Worm (Caenorhabditis elegans) whole organism, late embryonic: ENCODE data around the gene C06E4.6.

Experiments
- C38D4.7 ChIP-seq: fragments of 200-800 bp; sonication (Bioruptor generic); optimal IDR thresholded peaks from 2 replicates; lab custom pipeline; 2018; ENCODE audit warnings: mild to moderate bottlenecking, missing genetic modification characterization, moderate library complexity, missing compliant biosample characterization
- F13H6.1 ChIP-seq: sonication (generic microtip); optimal IDR thresholded peaks from 2 replicates; lab custom pipeline; 2016; ENCODE audit warnings: missing genetic modification characterization, missing compliant biosample characterization
- K09A11.1 ChIP-seq: sonication (generic microtip); optimal IDR thresholded peaks from 2 replicates; lab custom pipeline; 2017; ENCODE audit warnings: antibody characterized with exemption, mild to moderate bottlenecking, missing genetic modification characterization, missing compliant biosample characterization; ENCODE audit not compliant: insufficient read depth
- Y22D7AL.16 ChIP-seq: sonication (generic microtip); optimal IDR thresholded peaks from 2 replicates; lab custom pipeline; 2016; ENCODE audit warnings: missing genetic modification characterization, missing compliant biosample characterization
- ama-1 ChIP-seq: fragments of 150-350 bp; optimal IDR thresholded peaks from 2 replicates; lab custom pipeline; 2014
- ceh-19 ChIP-seq: fragments of 200-800 bp; sonication (Bioruptor generic); optimal IDR thresholded peaks from 2 replicates; lab custom pipeline; 2018; ENCODE audit warnings: mild to moderate bottlenecking, missing genetic modification characterization, missing compliant biosample characterization
- ceh-2 ChIP-seq: sonication (generic microtip); optimal IDR thresholded peaks from 2 replicates; lab custom pipeline; 2016; ENCODE audit warnings: missing genotype, missing genetic modification characterization, missing compliant biosample characterization
- ceh-22 ChIP-seq: sonication (generic microtip); optimal IDR thresholded peaks from 2 replicates; lab custom pipeline; 2017; ENCODE audit warnings: missing biosample characterization, missing genetic modification characterization
- ceh-30 ChIP-seq: fragments of 150-350 bp; optimal IDR thresholded peaks from 2 replicates; lab custom pipeline; 2014; ENCODE audit warnings: missing biosample characterization, missing genetic modification characterization
- ceh-6 ChIP-seq: fragments of 200-800 bp; sonication (Bioruptor generic); optimal IDR thresholded peaks from 2 replicates; lab custom pipeline; 2018; ENCODE audit warnings: mild to moderate bottlenecking, missing genetic modification characterization, missing compliant biosample characterization
- ceh-9 ChIP-seq: sonication (generic microtip); optimal IDR thresholded peaks from 2 replicates; lab custom pipeline; 2016; ENCODE audit warnings: mild to moderate bottlenecking, missing genetic modification characterization, inconsistent platforms, missing compliant biosample characterization
- dve-1 ChIP-seq: sonication (generic microtip); optimal IDR thresholded peaks from 2 replicates; lab custom pipeline; 2017; ENCODE audit warnings: antibody characterized with exemption, mild to moderate bottlenecking, missing genetic modification characterization, missing compliant biosample characterization
- elt-2 ChIP-seq: sonication (generic microtip); optimal IDR thresholded peaks from 2 replicates; lab custom pipeline; 2016; ENCODE audit warnings: missing genetic modification reagents, missing genetic modification characterization, missing compliant biosample characterization
- ets-4 ChIP-seq: sonication (generic microtip); optimal IDR thresholded peaks from 2 replicates; lab custom pipeline; 2016; ENCODE audit warnings: missing genetic modification characterization, missing compliant biosample characterization
- eyg-1 ChIP-seq: sonication (generic microtip); optimal IDR thresholded peaks from 2 replicates; lab custom pipeline; 2016; ENCODE audit warnings: missing genotype, missing genetic modification characterization, missing compliant biosample characterization
- fax-1 ChIP-seq: sonication (generic microtip); optimal IDR thresholded peaks from 2 replicates; lab custom pipeline; 2016; ENCODE audit warnings: missing genotype, missing genetic modification characterization, missing compliant biosample characterization
- gmeb-2 ChIP-seq: sonication (generic microtip); optimal IDR thresholded peaks from 2 replicates; lab custom pipeline; 2016; ENCODE audit warnings: missing genetic modification characterization, inconsistent platforms, missing compliant biosample characterization
- hlh-15 ChIP-seq: sonication (generic microtip); optimal IDR thresholded peaks from 2 replicates; lab custom pipeline; 2016; ENCODE audit warnings: missing genetic modification characterization, missing compliant biosample characterization
- hlh-30 ChIP-seq: sonication (generic microtip); optimal IDR thresholded peaks from 2 replicates; lab custom pipeline; 2017; ENCODE audit warnings: antibody characterized with exemption, missing genetic modification characterization, missing compliant biosample characterization; ENCODE audit not compliant: insufficient read depth
- hlh-6 ChIP-seq: sonication (generic microtip); optimal IDR thresholded peaks from 2 replicates; lab custom pipeline; 2016; ENCODE audit warnings: missing genotype, missing genetic modification characterization, missing compliant biosample characterization
- madf-2 ChIP-seq: sonication (generic microtip); optimal IDR thresholded peaks from 2 replicates; lab custom pipeline; 2017; ENCODE audit warnings: missing genetic modification characterization, missing compliant biosample characterization
- mec-3 ChIP-seq: sonication (generic microtip); optimal IDR thresholded peaks from 2 replicates; lab custom pipeline; 2016; ENCODE audit warnings: borderline replicate concordance, missing genetic modification characterization, missing compliant biosample characterization
- nhr-11 ChIP-seq: fragments of 150-350 bp; optimal IDR thresholded peaks from 2 replicates; lab custom pipeline; 2014; ENCODE audit warnings: missing biosample characterization, missing genetic modification characterization
- odd-2 ChIP-seq: sonication (generic microtip); optimal IDR thresholded peaks from 2 replicates; lab custom pipeline; 2017; ENCODE audit warnings: antibody characterized with exemption, mild to moderate bottlenecking, missing genetic modification characterization, missing compliant biosample characterization
- pag-3 ChIP-seq: sonication (generic microtip); optimal IDR thresholded peaks from 2 replicates; lab custom pipeline; 2016; ENCODE audit warnings: missing compliant biosample characterization, missing genetic modification characterization, borderline replicate concordance
- pqm-1 ChIP-seq: sonication (generic microtip); optimal IDR thresholded peaks from 2 replicates; lab custom pipeline; 2016; ENCODE audit warnings: missing genetic modification characterization, missing compliant biosample characterization
- pros-1 ChIP-seq: fragments of 150-350 bp; optimal IDR thresholded peaks from 2 replicates; lab custom pipeline; 2014; ENCODE audit warnings: missing biosample characterization, missing genetic modification reagents, missing genetic modification characterization
- sdc-2 ChIP-seq: sonication (generic microtip); optimal IDR thresholded peaks from 2 replicates; lab custom pipeline; 2016; ENCODE audit warnings: missing genotype, missing genetic modification characterization, missing compliant biosample characterization
- sox-2 ChIP-seq: fragments of 200-800 bp; sonication (Bioruptor generic); IDR thresholded peaks from 2 replicates; pipeline ENCODE4 v1.3.6; 2022; ENCODE audit warnings: missing genetic modification reagents, missing genetic modification characterization, missing compliant biosample characterization
- sox-4 ChIP-seq: sonication (generic microtip); optimal IDR thresholded peaks from 2 replicates; lab custom pipeline; 2017; ENCODE audit warnings: mild to moderate bottlenecking, missing genetic modification characterization, inconsistent platforms, missing compliant biosample characterization
- syd-9 ChIP-seq: sonication (generic microtip); optimal IDR thresholded peaks from 2 replicates; lab custom pipeline; 2016; ENCODE audit warnings: mild to moderate bottlenecking, missing genetic modification characterization, moderate library complexity, missing compliant biosample characterization
- tbx-2 ChIP-seq: sonication (generic microtip); optimal IDR thresholded peaks from 2 replicates; lab custom pipeline; 2016; ENCODE audit warnings: missing genetic modification characterization, missing compliant biosample characterization
- ttx-3 ChIP-seq: sonication (generic microtip); optimal IDR thresholded peaks from 2 replicates; lab custom pipeline; 2016; ENCODE audit warnings: missing genetic modification reagents, missing genetic modification characterization, missing compliant biosample characterization
- unc-3 ChIP-seq, 2 experiments: fragments of 200-800 bp in 1 of 2; sonication (Bioruptor generic) in 1 of 2; sonication (generic microtip) in 1 of 2; conservative IDR thresholded peaks in 1 of 2; optimal IDR thresholded peaks in 1 of 2; 2 replicates each; pipeline versions ENCODE4 v1.3.6 to Lab custom; 2016 to 2022; ENCODE audit warnings: missing compliant biosample characterization in 2 of 2, missing genetic modification characterization in 2 of 2, missing genetic modification reagents in 1 of 2
- unc-55 ChIP-seq: sonication (generic microtip); optimal IDR thresholded peaks from 2 replicates; lab custom pipeline; 2017; ENCODE audit warnings: missing biosample characterization, missing genetic modification reagents, missing genetic modification characterization
- zip-5 ChIP-seq: sonication (generic microtip); optimal IDR thresholded peaks from 2 replicates; lab custom pipeline; 2016; ENCODE audit warnings: missing genetic modification characterization, missing compliant biosample characterization
- ztf-16 ChIP-seq: sonication (generic microtip); optimal IDR thresholded peaks from 2 replicates; lab custom pipeline; 2017; ENCODE audit warnings: missing genetic modification characterization, missing compliant biosample characterization

The C06E4.6 gene

DNA sequence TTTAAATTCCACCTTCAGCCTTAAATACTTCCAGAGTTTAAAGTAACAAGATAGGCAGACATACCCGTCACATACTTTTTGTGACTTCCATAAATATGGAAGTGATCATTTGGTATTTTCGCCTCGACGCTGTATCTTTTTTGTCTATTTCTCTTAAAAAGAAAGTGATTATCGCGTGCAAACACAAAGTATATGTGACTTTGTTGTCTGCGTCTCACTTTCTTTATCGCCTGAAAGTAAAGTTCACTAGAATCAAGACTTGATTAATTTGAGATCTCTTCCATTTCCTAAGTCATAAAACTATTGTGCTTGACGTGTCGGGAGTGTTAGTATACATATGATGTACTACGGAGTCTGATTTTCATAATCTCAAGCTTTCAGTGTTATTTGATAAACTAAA lies at the start of gene C06E4.6:
Gene C06E4.6, minus strand, starts transcription at position 51 of the 400 bp plus-strand sequence.
- TF ChIP-seq ets-4 (tag; lab: Kevin White, UChicago) (no peak), sox-4 (tag; lab: Kevin White, UChicago) (no peak), ceh-30 (tag; lab: Kevin White, UChicago) (no peak), ztf-16 (tag; lab: Kevin White, UChicago) (no peak), zip-5 (tag; lab: Kevin White, UChicago) (no peak), tbx-2 (tag; lab: Kevin White, UChicago) (no peak), ttx-3 (tag; lab: Kevin White, UChicago) (no peak), fax-1 (tag; lab: Kevin White, UChicago) (no peak), odd-2 (tag; lab: Kevin White, UChicago) (no peak), Y22D7AL.16 (tag; lab: Kevin White, UChicago) (no peak), pqm-1 (no peak), F13H6.1 (tag; lab: Kevin White, UChicago) (no peak), madf-2 (tag; lab: Kevin White, UChicago) (no peak), C38D4.7 (GFP tag; lab: Kevin White, UChicago) (no peak)

DNA sequence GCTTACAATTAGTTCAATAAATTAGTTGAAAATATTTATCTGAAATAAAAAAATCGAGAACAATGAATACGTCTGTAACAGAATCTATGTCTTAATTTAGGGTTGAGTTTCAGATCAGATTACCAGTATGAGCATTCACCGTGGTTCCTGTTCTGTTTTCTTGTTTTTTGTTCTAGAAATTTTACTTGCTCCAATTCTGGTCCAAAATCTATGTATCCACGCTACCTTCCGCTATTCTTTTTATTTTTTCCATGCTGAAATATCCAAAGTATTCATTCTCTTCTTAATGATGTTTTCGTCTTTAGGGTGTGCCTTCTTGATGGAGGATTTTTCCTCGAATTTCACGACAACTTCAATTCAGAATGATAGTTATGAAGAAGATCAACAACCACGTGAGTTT lies 47.2 kb upstream of the C06E4.6 start, which contains the start of gene npr-27:
Gene npr-27, plus strand, starts transcription at position 301 of the 400 bp plus-strand sequence.
- TF ChIP-seq ceh-2 (no peak), hlh-15 (tag; lab: Kevin White, UChicago) (no peak), ets-4 (tag; lab: Kevin White, UChicago) (no peak), fax-1 (tag; lab: Kevin White, UChicago) (no peak), ceh-22 (tag; lab: Kevin White, UChicago) (no peak)

DNA sequence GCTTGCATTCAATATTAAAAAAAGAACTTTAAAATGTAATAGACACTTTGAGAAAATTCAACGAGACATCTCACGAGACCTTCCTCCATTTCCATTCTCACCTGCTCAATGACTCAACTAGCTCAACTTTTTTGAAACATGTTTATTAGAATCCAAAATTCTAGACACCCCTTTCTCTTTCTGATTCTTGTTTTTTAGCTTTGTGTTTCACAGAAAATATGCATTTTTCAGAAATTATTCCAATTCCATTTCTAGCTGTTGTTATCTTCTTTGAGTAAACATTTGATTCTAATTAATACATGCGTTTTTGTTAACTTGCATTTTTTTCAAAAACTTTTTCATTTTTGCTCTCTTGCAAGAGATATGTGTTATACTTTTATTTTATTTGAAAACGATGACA lies 43.4 kb upstream of the C06E4.6 start:
- TF ChIP-seq K09A11.1 (tag; lab: Kevin White, UChicago) (no peak), sox-2 (no peak), pag-3 (tag; lab: Kevin White, UChicago) (no peak), dve-1 (tag; lab: Kevin White, UChicago) (no peak), nhr-11 (no peak), ceh-19 (no peak), gmeb-2 (tag; lab: Kevin White, UChicago) (no peak), ceh-6 (GFP tag; lab: Kevin White, UChicago) (no peak), ceh-2 (no peak), fax-1 (tag; lab: Kevin White, UChicago) (no peak)

DNA sequence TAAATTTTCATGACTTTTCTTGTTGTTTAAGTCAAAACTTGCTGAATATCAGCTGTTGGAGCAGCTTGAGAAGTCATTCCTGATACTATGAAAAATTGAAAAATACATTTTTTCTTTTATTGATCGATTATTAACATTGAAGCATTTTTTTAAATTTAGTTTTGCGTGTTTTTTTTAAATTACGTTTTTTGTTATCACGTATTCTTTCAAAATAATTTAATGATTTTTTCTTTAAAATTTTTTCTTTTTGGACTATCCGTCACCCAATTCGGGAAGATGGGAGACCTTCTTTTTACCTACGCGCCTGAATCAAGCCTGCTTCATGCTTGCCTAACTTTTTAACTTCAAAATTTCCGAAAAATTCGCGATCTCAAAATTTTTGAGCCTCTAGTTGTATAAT lies 36.0 kb upstream of the C06E4.6 start, which contains the start of gene F42C5.5:
Gene F42C5.5, minus strand, starts transcription at position 101 of the 400 bp plus-strand sequence.
- TF ChIP-seq unc-55 (GFP tag; lab: Kevin White, UChicago) = no peak
- no peak for TF ChIP-seq hlh-30 (tag; lab: Kevin White, UChicago)
- TF ChIP-seq ztf-16 (tag; lab: Kevin White, UChicago) = no peak
- no peak for TF ChIP-seq mec-3 (tag; lab: Kevin White, UChicago)
- TF ChIP-seq ceh-9 (tag; lab: Kevin White, UChicago) = no peak
- TF ChIP-seq ttx-3 (tag; lab: Kevin White, UChicago) = no peak
- TF ChIP-seq sdc-2 (tag; lab: Kevin White, UChicago) = no peak
- no peak for TF ChIP-seq ceh-30 (tag; lab: Kevin White, UChicago)

DNA sequence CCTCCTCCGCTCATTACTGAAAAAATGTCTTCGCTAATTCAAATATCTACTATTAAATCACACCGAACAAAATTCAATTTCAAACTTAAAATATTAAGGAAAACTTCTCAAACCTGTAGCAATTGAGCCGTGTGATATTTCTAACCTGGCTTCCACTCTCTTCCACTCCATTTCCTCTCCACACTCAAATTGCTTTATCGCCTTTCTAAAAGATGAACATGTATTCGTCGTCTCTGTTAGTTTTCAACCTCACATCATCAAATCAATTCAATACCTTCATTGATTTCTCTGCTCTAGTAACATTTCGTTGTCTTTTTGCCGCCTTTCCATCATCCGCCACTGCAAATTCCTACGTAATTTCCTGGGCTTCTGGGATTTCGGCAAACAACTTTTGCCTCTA lies 33.9 kb upstream of the C06E4.6 start, which contains the start of gene F42C5.4:
Gene F42C5.4, minus strand, starts transcription at position 171 of the 400 bp plus-strand sequence.
- TF ChIP-seq fax-1 (tag; lab: Kevin White, UChicago) = no peak

DNA sequence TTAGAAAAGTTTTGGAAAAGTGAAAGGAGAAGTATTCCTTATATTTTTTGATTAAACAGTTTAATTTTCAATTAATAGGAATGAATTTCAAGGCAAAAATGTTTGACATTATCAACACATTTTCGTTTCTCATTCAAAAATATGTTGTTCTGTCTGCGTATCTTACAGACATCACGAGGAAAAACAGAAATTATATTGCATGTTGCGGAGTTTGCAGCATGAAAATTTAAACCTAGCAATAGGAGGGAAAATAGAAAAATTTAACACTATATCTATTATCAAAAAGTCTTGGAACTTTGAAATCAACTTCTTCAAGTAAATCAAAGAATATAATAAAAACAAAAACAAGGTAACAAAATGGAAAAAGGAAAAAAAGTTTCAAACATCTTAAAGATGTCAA lies 33.0 kb upstream of the C06E4.6 start:
- TF ChIP-seq unc-55 (GFP tag; lab: Kevin White, UChicago) (no peak), eyg-1 (tag; lab: Kevin White, UChicago) (no peak), ama-1 (lab: Kevin White, UChicago) (no peak), unc-3 (GFP tag; conservative IDR thresholded peaks at IDR 0.05; lab: Robert Waterston, UW) (no peak), unc-3 (tag; optimal IDR thresholded peaks at IDR 0.05; lab: Kevin White, UChicago) (no peak), fax-1 (tag; lab: Kevin White, UChicago) (no peak), elt-2 (tag; lab: Kevin White, UChicago) (no peak), syd-9 (tag; lab: Kevin White, UChicago) (no peak), zip-5 (tag; lab: Kevin White, UChicago) (no peak), pag-3 (tag; lab: Kevin White, UChicago) (no peak), pros-1 (tag; lab: Kevin White, UChicago) (no peak), C38D4.7 (GFP tag; lab: Kevin White, UChicago) (no peak), nhr-11 (no peak), hlh-6 (tag; lab: Kevin White, UChicago) (no peak), ets-4 (tag; lab: Kevin White, UChicago) (no peak)
- TF ChIP-seq, all 69 proteins: peak for 0
